Worm (Caenorhabditis elegans) whole organism, L4/young adult: ENCODE results near the gene Y27F2A.9.

Experiments
- W03F9.2 ChIP-seq: fragments of 150-350 bp; optimal IDR thresholded peaks from 2 replicates; lab custom pipeline; 2014; ENCODE audit warnings: missing biosample characterization, missing genetic modification characterization
- dao-5 ChIP-seq: sonication (generic microtip); optimal IDR thresholded peaks from 2 replicates; lab custom pipeline; 2016; ENCODE audit warnings: missing genotype, missing genetic modification characterization, moderate library complexity, missing compliant biosample characterization
- him-1 ChIP-seq: sonication (generic microtip); optimal IDR thresholded peaks from 2 replicates; lab custom pipeline; 2016; ENCODE audit warnings: missing genotype, missing genetic modification reagents, missing genetic modification characterization, missing compliant biosample characterization

DNA sequence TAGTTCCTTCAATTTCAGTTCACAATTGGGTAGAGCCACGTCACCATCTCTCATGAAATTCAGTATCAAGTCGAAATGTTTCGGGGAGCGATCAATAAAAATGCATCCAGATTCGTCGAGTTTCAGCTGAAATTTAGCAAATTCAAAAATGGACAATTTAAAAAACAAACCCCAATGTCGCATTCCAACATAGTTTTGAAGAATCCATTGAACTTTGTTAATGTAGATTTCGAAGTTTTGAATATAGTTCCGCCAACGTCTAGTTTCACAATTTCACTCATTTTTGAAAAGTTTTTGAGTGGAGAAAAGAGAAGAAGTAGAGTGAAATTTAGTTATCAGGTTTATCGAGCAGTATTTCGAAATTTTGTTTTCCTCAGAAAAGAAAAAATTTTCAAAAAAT, 30.3 kb upstream of the Y27F2A.9 start, which contains the start of gene ZC239.14:
- TF ChIP-seq W03F9.2: no peak
- TF ChIP-seq dao-5 (tag; lab: Kevin White, UChicago): no peak
- TF ChIP-seq him-1: no peak
